Fruit fly (Drosophila melanogaster) whole organism, embryonic: ENCODE measurements around the gene CG31817.

Experiments used
- CG10366 ChIP-seq: fragments of 200-800 bp; sonication (Bioruptor generic); IDR thresholded peaks from 2 replicates; pipeline ENCODE4 v1.3.6; 2022; ENCODE audit warnings: missing biosample characterization, missing genetic modification characterization
- CG12104 ChIP-seq: fragments of 200-800 bp; sonication (Bioruptor generic); optimal IDR thresholded peaks from 3 replicates; lab custom pipeline; 2016; ENCODE audit warnings: missing biosample characterization, missing genetic modification characterization
- CG12155 ChIP-seq: fragments of 200-800 bp; sonication (Bioruptor generic); optimal IDR thresholded peaks from 3 replicates; lab custom pipeline; 2016; ENCODE audit warnings: missing biosample characterization, missing genetic modification characterization
- CG12769 ChIP-seq: fragments of 200-800 bp; sonication (Bioruptor generic); optimal IDR thresholded peaks from 2 replicates; lab custom pipeline; 2019; ENCODE audit warnings: missing biosample characterization, mild to moderate bottlenecking, missing genetic modification characterization, moderate library complexity
- CG14860 ChIP-seq: fragments of 200-800 bp; sonication (Bioruptor generic); IDR thresholded peaks from 3 replicates; pipeline ENCODE4 v1.3.6; 2022; ENCODE audit warnings: missing biosample characterization, missing genetic modification characterization; ENCODE audit not compliant: partially characterized antibody
- CG1792 ChIP-seq: fragments of 200-800 bp; sonication (Bioruptor generic); optimal IDR thresholded peaks from 2 replicates; lab custom pipeline; 2016; ENCODE audit warnings: missing biosample characterization, missing genetic modification characterization
- CG31224 ChIP-seq: fragments of 200-800 bp; sonication (Bioruptor generic); IDR thresholded peaks from 2 replicates; pipeline ENCODE4 v1.3.6; 2022; ENCODE audit warnings: missing biosample characterization, missing genetic modification characterization
- CG31365 ChIP-seq: fragments of 200-800 bp; sonication (Bioruptor generic); optimal IDR thresholded peaks from 2 replicates; lab custom pipeline; 2018; ENCODE audit warnings: missing biosample characterization, mild to moderate bottlenecking, missing genetic modification characterization
- CG31441 ChIP-seq: fragments of 200-800 bp; sonication (Bioruptor generic); IDR thresholded peaks from 2 replicates; pipeline ENCODE4 v1.3.6; 2022; ENCODE audit warnings: missing biosample characterization, missing genetic modification characterization
- CG3163 ChIP-seq: fragments of 200-800 bp; sonication (Bioruptor generic); optimal IDR thresholded peaks from 3 replicates; lab custom pipeline; 2016; ENCODE audit warnings: missing biosample characterization, missing genetic modification characterization
- CG32532 ChIP-seq: fragments of 200-800 bp; sonication (Bioruptor generic); IDR thresholded peaks from 2 replicates; pipeline ENCODE4 v1.3.6; 2022; ENCODE audit warnings: missing biosample characterization, missing genetic modification characterization
- CG32772 ChIP-seq: fragments of 200-800 bp; sonication (Bioruptor generic); IDR thresholded peaks from 2 replicates; pipeline ENCODE4 v1.3.6; 2022; ENCODE audit warnings: missing biosample characterization, missing genetic modification characterization
- CG34376 ChIP-seq: fragments of 200-800 bp; sonication (Bioruptor generic); optimal IDR thresholded peaks from 2 replicates; lab custom pipeline; 2018; ENCODE audit warnings: missing biosample characterization, mild to moderate bottlenecking, missing genetic modification characterization
- CG3726 ChIP-seq: fragments of 200-800 bp; sonication (Bioruptor generic); IDR thresholded peaks from 3 replicates; pipeline ENCODE4, ENCODE4 v1.3.6; 2022; ENCODE audit warnings: missing biosample characterization, missing genetic modification characterization
- CG4328 ChIP-seq: fragments of 200-800 bp; sonication (Bioruptor generic); optimal IDR thresholded peaks from 3 replicates; lab custom pipeline; 2017; ENCODE audit warnings: missing biosample characterization, missing genetic modification reagents, missing genetic modification characterization
- CG4617 ChIP-seq: fragments of 200-800 bp; sonication (Bioruptor generic); optimal IDR thresholded peaks from 3 replicates; lab custom pipeline; 2016; ENCODE audit warnings: missing biosample characterization, missing genetic modification characterization, borderline replicate concordance
- CG7556 ChIP-seq: fragments of 200-800 bp; sonication (Bioruptor generic); optimal IDR thresholded peaks from 2 replicates; lab custom pipeline; 2017; ENCODE audit warnings: missing biosample characterization, mild to moderate bottlenecking, missing genetic modification characterization
- Drgx ChIP-seq: fragments of 200-800 bp; sonication (Bioruptor generic); IDR thresholded peaks from 2 replicates; pipeline ENCODE4 v1.3.6; 2022; ENCODE audit warnings: missing biosample characterization, missing genetic modification characterization
- HHEX ChIP-seq: fragments of 200-800 bp; sonication (Bioruptor generic); optimal IDR thresholded peaks from 3 replicates; lab custom pipeline; 2017; ENCODE audit warnings: missing biosample characterization, mild to moderate bottlenecking, missing genetic modification characterization, missing genetic modification reagents
- HLH54F ChIP-seq: fragments of 200-800 bp; sonication (Bioruptor generic); optimal IDR thresholded peaks from 3 replicates; lab custom pipeline; 2016; ENCODE audit warnings: missing biosample characterization, missing genetic modification characterization
- Hand ChIP-seq: fragments of 200-800 bp; sonication (Bioruptor generic); optimal IDR thresholded peaks from 2 replicates; lab custom pipeline; 2017; ENCODE audit warnings: mild to moderate bottlenecking, missing biosample characterization, missing genetic modification reagents, missing genetic modification characterization
- Hey ChIP-seq: fragments of 200-800 bp; sonication (Bioruptor generic); optimal IDR thresholded peaks from 3 replicates; lab custom pipeline; 2018; ENCODE audit warnings: missing biosample characterization, mild to moderate bottlenecking, missing genetic modification characterization
- HmgZ ChIP-seq: fragments of 200-800 bp; sonication (Bioruptor generic); optimal IDR thresholded peaks from 2 replicates; lab custom pipeline; 2018; ENCODE audit warnings: missing biosample characterization, mild to moderate bottlenecking, missing genetic modification characterization
- Hr78 ChIP-seq, 2 experiments: fragments of 200-800 bp in 1 of 2; fragments of >200 bp in 1 of 2; sonication (Bioruptor generic) in 1 of 2; optimal IDR thresholded peaks; 2 replicates each; lab custom pipeline; 2017 to 2019; ENCODE audit warnings: missing biosample characterization in 2 of 2, missing genetic modification characterization in 2 of 2, mild to moderate bottlenecking in 1 of 2, moderate library complexity in 1 of 2
- Opbp ChIP-seq: fragments of 200-800 bp; sonication (Bioruptor generic); IDR thresholded peaks from 3 replicates; pipeline ENCODE4 v1.3.6; 2022; ENCODE audit warnings: missing biosample characterization, missing genetic modification characterization; ENCODE audit not compliant: partially characterized antibody
- Xbp1 ChIP-seq: fragments of 200-800 bp; sonication (Bioruptor generic); optimal IDR thresholded peaks from 3 replicates; lab custom pipeline; 2016; ENCODE audit warnings: missing biosample characterization, mild to moderate bottlenecking, missing genetic modification characterization
- ab ChIP-seq: fragments of 200-800 bp; sonication (Bioruptor generic); optimal IDR thresholded peaks from 2 replicates; lab custom pipeline; 2016; ENCODE audit warnings: missing biosample characterization, missing genetic modification characterization
- ase ChIP-seq: fragments of 200-800 bp; sonication (Bioruptor generic); IDR thresholded peaks from 3 replicates; pipeline ENCODE4 v1.3.6; 2022; ENCODE audit warnings: missing biosample characterization, missing genetic modification characterization
- cas ChIP-seq: fragments of 200-800 bp; sonication (Bioruptor generic); IDR thresholded peaks from 2 replicates; pipeline ENCODE4 v1.3.6; 2022; ENCODE audit warnings: missing biosample characterization, missing genetic modification characterization
- eyg ChIP-seq: fragments of 200-800 bp; sonication (Bioruptor generic); optimal IDR thresholded peaks from 3 replicates; lab custom pipeline; 2016; ENCODE audit warnings: missing biosample characterization, missing genetic modification characterization
- gem ChIP-seq: fragments of 200-800 bp; sonication (Bioruptor generic); optimal IDR thresholded peaks from 2 replicates; lab custom pipeline; 2019; ENCODE audit warnings: missing biosample characterization, mild to moderate bottlenecking, missing genetic modification characterization, moderate library complexity
- gsb-n ChIP-seq: fragments of 200-800 bp; sonication (Bioruptor generic); optimal IDR thresholded peaks from 3 replicates; lab custom pipeline; 2018; ENCODE audit warnings: missing biosample characterization, mild to moderate bottlenecking, missing genetic modification characterization
- jing ChIP-seq: fragments of 200-800 bp; sonication (Bioruptor generic); optimal IDR thresholded peaks from 2 replicates; lab custom pipeline; 2018; ENCODE audit warnings: missing biosample characterization, mild to moderate bottlenecking, missing genetic modification characterization
- lola ChIP-seq, 3 experiments: fragments of >200 bp in 2 of 3; fragments of 200-800 bp in 1 of 3; sonication (Bioruptor generic) in 1 of 3; optimal IDR thresholded peaks; 2 replicates each; lab custom pipeline; 2017 to 2019; ENCODE audit warnings: missing biosample characterization in 3 of 3, missing genetic modification characterization in 3 of 3, mild to moderate bottlenecking in 1 of 3, moderate library complexity in 1 of 3
- luna ChIP-seq: fragments of 200-800 bp; sonication (Bioruptor generic); optimal IDR thresholded peaks from 2 replicates; lab custom pipeline; 2016; ENCODE audit warnings: missing biosample characterization, missing genetic modification characterization
- nerfin-1 ChIP-seq: fragments of 200-800 bp; sonication (Bioruptor generic); optimal IDR thresholded peaks from 3 replicates; lab custom pipeline; 2019; ENCODE audit warnings: missing biosample characterization, mild to moderate bottlenecking, missing genetic modification characterization, moderate library complexity
- oc ChIP-seq: fragments of 200-800 bp; sonication (Bioruptor generic); optimal IDR thresholded peaks from 2 replicates; lab custom pipeline; 2018; ENCODE audit warnings: missing biosample characterization, mild to moderate bottlenecking, missing genetic modification characterization, moderate library complexity
- otp ChIP-seq: fragments of 200-800 bp; sonication (Bioruptor generic); IDR thresholded peaks from 3 replicates; pipeline ENCODE4, ENCODE4 v1.3.6; 2022; ENCODE audit warnings: missing biosample characterization, missing genetic modification characterization
- pita ChIP-seq: fragments of 200-800 bp; sonication (Bioruptor generic); optimal IDR thresholded peaks from 2 replicates; lab custom pipeline; 2017; ENCODE audit warnings: missing biosample characterization, mild to moderate bottlenecking, missing genetic modification characterization
- pros ChIP-seq: fragments of 200-800 bp; sonication (Bioruptor generic); optimal IDR thresholded peaks from 3 replicates; lab custom pipeline; 2019; ENCODE audit warnings: missing biosample characterization, mild to moderate bottlenecking, missing genetic modification characterization, moderate library complexity
- psq ChIP-seq: fragments of 200-800 bp; sonication (Bioruptor generic); optimal IDR thresholded peaks from 2 replicates; lab custom pipeline; 2017; ENCODE audit warnings: missing biosample characterization, missing genetic modification characterization
- pzg ChIP-seq: fragments of 200-800 bp; sonication (Bioruptor generic); optimal IDR thresholded peaks from 3 replicates; lab custom pipeline; 2018; ENCODE audit warnings: missing biosample characterization, mild to moderate bottlenecking, missing genetic modification characterization, moderate library complexity
- row ChIP-seq: fragments of 200-800 bp; sonication (Bioruptor generic); IDR thresholded peaks from 3 replicates; pipeline ENCODE4 v1.3.6; 2022; ENCODE audit warnings: missing biosample characterization, missing genetic modification characterization
- salm ChIP-seq: fragments of 200-800 bp; sonication (Bioruptor generic); optimal IDR thresholded peaks from 2 replicates; lab custom pipeline; 2018; ENCODE audit warnings: missing biosample characterization, mild to moderate bottlenecking, missing genetic modification characterization
- seq ChIP-seq: fragments of 200-800 bp; sonication (Bioruptor generic); IDR thresholded peaks from 2 replicates; pipeline ENCODE4 v1.3.6; 2022; ENCODE audit warnings: missing biosample characterization, missing genetic modification characterization
- tio ChIP-seq: fragments of 200-800 bp; sonication (Bioruptor generic); optimal IDR thresholded peaks from 2 replicates; lab custom pipeline; 2017; ENCODE audit warnings: missing biosample characterization, missing genetic modification characterization, inconsistent platforms
- tll ChIP-seq, 2 experiments: fragments of 200-800 bp in 1 of 2; fragments of >200 bp in 1 of 2; sonication (Bioruptor generic) in 1 of 2; optimal IDR thresholded peaks; 2 replicates each; lab custom pipeline; 2017 to 2019; ENCODE audit warnings: missing biosample characterization in 2 of 2, missing genetic modification characterization in 2 of 2, mild to moderate bottlenecking in 1 of 2, moderate library complexity in 1 of 2
- zen2 ChIP-seq: fragments of 200-800 bp; sonication (Bioruptor generic); IDR thresholded peaks from 3 replicates; pipeline ENCODE4 v1.3.6; 2022; ENCODE audit warnings: missing biosample characterization, missing genetic modification characterization; ENCODE audit not compliant: partially characterized antibody

The CG31817 gene

DNA sequence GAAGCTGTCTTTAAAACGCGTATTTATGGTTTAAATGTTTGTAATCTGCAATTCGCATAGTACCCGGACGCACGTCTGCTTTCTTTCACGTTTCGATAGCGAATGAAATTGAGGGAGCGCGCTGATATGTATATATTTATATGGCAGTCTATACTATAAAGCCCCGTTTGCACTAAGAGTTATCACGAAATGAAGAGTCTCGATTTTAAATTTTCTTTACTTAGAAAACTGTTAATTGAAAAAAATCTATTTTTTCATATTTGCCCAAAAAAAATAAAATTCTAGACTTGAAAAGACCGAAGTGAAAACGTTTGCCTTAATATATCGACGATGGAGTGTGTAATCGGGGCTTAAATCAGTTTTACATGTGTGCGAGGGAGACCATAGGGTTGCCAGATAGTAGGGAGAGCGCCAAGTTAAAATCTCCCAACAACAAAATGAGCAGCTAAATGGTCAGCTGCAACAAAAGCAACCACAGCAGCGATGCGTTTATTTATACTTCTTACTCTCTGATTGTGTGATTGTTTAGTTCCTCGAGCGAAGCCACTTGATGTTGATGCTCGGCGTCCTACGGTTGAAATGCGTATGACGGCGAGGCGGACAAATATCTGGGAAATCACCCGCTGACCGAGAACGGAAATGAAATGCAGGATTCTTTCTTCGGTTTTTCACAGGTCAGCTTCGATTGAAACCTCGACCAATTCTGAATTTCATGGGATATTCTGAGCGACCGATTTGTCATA lies 12.0 kb downstream of the CG31817 start, which contains the start of gene cact (continued):
- TF ChIP-seq Xbp1 (GFP tag; lab: Kevin White, UChicago), result peak; percentile 96
- TF ChIP-seq Hand (GFP tag; lab: Kevin White, UChicago), result peak; percentile 64
- TF ChIP-seq psq, result peak; percentile 72
- peak; percentile 91 for TF ChIP-seq Drgx (GFP tag; lab: Robert Waterston, UW)
- TF ChIP-seq gsb-n (tag; lab: Kevin White, UChicago), result peak; percentile 92
- peak; percentile 95 for TF ChIP-seq HLH54F (GFP tag; lab: Kevin White, UChicago)
- TF ChIP-seq oc (tag; lab: Kevin White, UChicago), result peak; percentile 91
- peak; percentile 16 for TF ChIP-seq CG31365
- TF ChIP-seq CG12155 (GFP tag; lab: Kevin White, UChicago), result peak; percentile 95
- TF ChIP-seq CG12104 (GFP tag; lab: Kevin White, UChicago), result peak; percentile 91
- TF ChIP-seq CG10366 (GFP tag; lab: Robert Waterston, UW), result peak; percentile 89
- peak; percentile 82; the same call in 1 of the 3 replicates for TF ChIP-seq CG3726 (GFP tag; lab: Robert Waterston, UW)
- peak in 1 of 3 experiments; percentile 90 for TF ChIP-seq lola (GFP tag; optimal IDR thresholded peaks at IDR 0.05; lab: Kevin White, UChicago)
- TF ChIP-seq CG12769 (tag; lab: Kevin White, UChicago), result peak; percentile 40
- TF ChIP-seq tio (GFP tag; lab: Kevin White, UChicago), result peak; percentile 91
- peak; percentile 47 for TF ChIP-seq ab (GFP tag; lab: Kevin White, UChicago)
- TF ChIP-seq CG32532, result peak; percentile 94
- TF ChIP-seq Hr78 (GFP tag; optimal IDR thresholded peaks at IDR 0.05; lab: Kevin White, UChicago), result peak in 1 of 2 experiments; percentile 59
- peak; percentile 89 for TF ChIP-seq otp (GFP tag; lab: Robert Waterston, UW)
- no peak for TF ChIP-seq pita (GFP tag; lab: Kevin White, UChicago)
- TF ChIP-seq ase (GFP tag; lab: Robert Waterston, UW), result peak; percentile 89
- peak; percentile 75 for TF ChIP-seq jing (GFP tag; lab: Kevin White, UChicago)
- peak; percentile 82 for TF ChIP-seq CG31224 (GFP tag; lab: Robert Waterston, UW)
- TF ChIP-seq Opbp, result no peak
- peak; percentile 8 for TF ChIP-seq pros (GFP tag; lab: Kevin White, UChicago)
- peak; percentile 58 for TF ChIP-seq Hey (tag; lab: Kevin White, UChicago)
- TF ChIP-seq luna (GFP tag; lab: Kevin White, UChicago), result peak; percentile 68
- peak; percentile 89 for TF ChIP-seq CG32772
- peak; percentile 98 for TF ChIP-seq row (GFP tag; lab: Robert Waterston, UW)
- peak; percentile 6 to 74 for TF ChIP-seq tll (GFP tag; optimal IDR thresholded peaks at IDR 0.05; lab: Kevin White, UChicago)
- TF ChIP-seq cas, result peak; percentile 45; the same call in 1 of the 2 replicates
- no peak for TF ChIP-seq zen2 (GFP tag; lab: Robert Waterston, UW)
- peak; percentile 97 for TF ChIP-seq gem
- peak; percentile 89 for TF ChIP-seq eyg
- peak; percentile 89 for TF ChIP-seq HHEX (GFP tag; lab: Kevin White, UChicago)
- TF ChIP-seq CG31441 (GFP tag; lab: Robert Waterston, UW), result peak; percentile 87
- TF ChIP-seq nerfin-1 (tag; lab: Kevin White, UChicago), result peak; percentile 81
- TF ChIP-seq pzg, result peak; percentile 66
- peak; percentile 88 for TF ChIP-seq seq (GFP tag; lab: Robert Waterston, UW)
- TF ChIP-seq salm (tag; lab: Kevin White, UChicago), result peak; percentile 86
- TF ChIP-seq CG34376 (GFP tag; lab: Kevin White, UChicago), result peak; percentile 84
- TF ChIP-seq CG7556 (GFP tag; lab: Kevin White, UChicago), result peak; percentile 91
- no peak for TF ChIP-seq CG14860 (GFP tag; lab: Robert Waterston, UW)
- TF ChIP-seq CG4328 (GFP tag; lab: Kevin White, UChicago), result peak; percentile 86
- TF ChIP-seq HmgZ, result peak; percentile 95
- peak; percentile 91 for TF ChIP-seq CG1792 (GFP tag; lab: Kevin White, UChicago)
- peak; percentile 41 for TF ChIP-seq CG4617 (GFP tag; lab: Kevin White, UChicago)
- TF ChIP-seq CG3163 (GFP tag; lab: Kevin White, UChicago), result peak; percentile 80
